Fruit fly (Drosophila melanogaster): Measurements from ENCODE around the gene CG44815.

The CG44815 gene

dm6 chrX:9416045-9416444, 30.0 kb downstream of the CG44815 start:
- TF ChIP-seq noc (tag; optimal IDR thresholded peaks at IDR 0.05) = no peak

DNA sequence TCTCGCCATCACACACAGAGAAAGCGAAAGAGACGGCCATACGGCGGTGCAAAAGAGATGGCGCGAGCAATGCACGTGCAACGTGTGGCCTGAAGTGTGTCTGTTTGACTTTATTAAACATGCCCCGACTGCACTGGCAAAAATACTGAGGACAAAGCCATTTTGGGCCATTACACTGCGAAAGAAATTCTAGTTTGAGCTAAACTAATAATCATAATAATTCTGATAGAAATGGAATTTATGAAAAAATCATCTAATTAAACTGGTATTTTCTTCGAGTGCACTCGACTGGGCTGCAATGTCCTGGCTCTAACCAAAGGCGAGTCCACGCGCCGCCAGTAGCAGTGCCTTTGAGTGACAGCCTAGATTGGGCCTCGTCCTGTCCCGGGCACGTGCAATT, 45.0 kb downstream of the CG44815 start:
- no peak for TF ChIP-seq noc (tag; optimal IDR thresholded peaks at IDR 0.05)

dm6 chrX:9399810-9400209, 46.2 kb downstream of the CG44815 start:
- TF ChIP-seq noc (tag; optimal IDR thresholded peaks at IDR 0.05) = no peak
